Worm (Caenorhabditis elegans) whole organism, mixed stage, embryonic: ENCODE results near the gene Y40C5A.4.
"Not testable (repeated sequence)": the region's sequence is repeated elsewhere in the genome, so short reads cannot be mapped to it uniquely, and the experiment has no call there.

ENCODE experiments used
- ces-1 ChIP-seq: fragments of 150-350 bp; optimal IDR thresholded peaks from 2 replicates; lab custom pipeline; 2014; ENCODE audit warnings: missing biosample characterization, missing genetic modification reagents, missing genetic modification characterization
- elt-3 ChIP-seq: fragments of 150-350 bp; optimal IDR thresholded peaks from 2 replicates; lab custom pipeline; 2014; ENCODE audit warnings: missing biosample characterization, missing genetic modification characterization
- lin-13 ChIP-seq: fragments of 150-350 bp; optimal IDR thresholded peaks from 2 replicates; lab custom pipeline; 2014; ENCODE audit warnings: missing biosample characterization, missing genetic modification characterization
- lsy-2 ChIP-seq: fragments of 150-350 bp; optimal IDR thresholded peaks from 2 replicates; lab custom pipeline; 2014; ENCODE audit warnings: missing biosample characterization, missing genetic modification characterization
- nhr-12 ChIP-seq: fragments of 150-350 bp; optimal IDR thresholded peaks from 2 replicates; lab custom pipeline; 2014; ENCODE audit warnings: missing biosample characterization, missing genetic modification characterization
- pha-4 ChIP-seq: fragments of 150-350 bp; optimal IDR thresholded peaks from 2 replicates; lab custom pipeline; 2018; ENCODE audit warnings: missing biosample characterization, missing genetic modification reagents, missing genetic modification characterization
- snpc-4 ChIP-seq: fragments of 150-350 bp; optimal IDR thresholded peaks from 2 replicates; lab custom pipeline; 2014; ENCODE audit warnings: missing biosample characterization, missing genetic modification characterization
- unc-120 ChIP-seq: sonication (generic microtip); optimal IDR thresholded peaks from 2 replicates; lab custom pipeline; 2017; ENCODE audit warnings: missing genetic modification characterization, missing compliant biosample characterization; ENCODE audit not compliant: poor library complexity, severe bottlenecking
- unc-39 ChIP-seq: fragments of 150-350 bp; optimal IDR thresholded peaks from 2 replicates; lab custom pipeline; 2014; ENCODE audit warnings: missing biosample characterization, missing genetic modification characterization
- unc-62 ChIP-seq: fragments of 150-350 bp; optimal IDR thresholded peaks from 2 replicates; lab custom pipeline; 2014; ENCODE audit warnings: missing biosample characterization, missing genetic modification reagents, missing genetic modification characterization

DNA sequence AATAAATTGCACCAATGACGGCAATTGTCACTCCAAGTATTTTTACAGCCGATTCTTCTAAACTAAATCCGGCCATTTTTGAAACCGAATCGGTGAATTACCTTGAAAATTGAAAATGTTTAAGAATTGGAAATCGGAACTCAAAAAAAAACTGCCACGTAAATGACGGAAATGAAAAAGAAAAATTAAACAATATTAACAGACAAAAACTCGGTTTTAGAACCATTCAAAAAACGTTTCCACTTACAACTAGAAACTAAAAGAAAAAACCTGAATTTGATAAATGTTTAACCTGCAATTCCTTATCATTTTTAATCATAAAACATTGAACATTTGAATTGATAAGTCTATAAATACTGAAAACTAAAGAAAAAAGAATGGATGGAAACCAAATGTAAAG lies at the start of gene Y40C5A.4:
- not testable (repeated sequence) for TF ChIP-seq elt-3; pha-4 (tag; lab: Kevin White, UChicago); unc-39 (tag; lab: Kevin White, UChicago); ces-1; unc-62; lsy-2 (tag; lab: Kevin White, UChicago); nhr-12 (tag; lab: Kevin White, UChicago); unc-120 (tag; lab: Kevin White, UChicago); lin-13 (tag; lab: Kevin White, UChicago); snpc-4 (tag; lab: Kevin White, UChicago)
